Fruit fly (Drosophila melanogaster): ENCODE measurements around the gene Rbp9.

Rbp9 gene

dm6 chr2L:2972439-2972936 lies 17.9 kb downstream of the Rbp9 start, which contains the start of the genes Rrp1 and gammaTub23C (continued):
- TF ChIP-seq Chrac-16 (GFP tag; optimal IDR thresholded peaks at IDR 0.05) (peak; percentile 92), CG13775 (GFP tag; optimal IDR thresholded peaks at IDR 0.05) (peak; percentile 96), Abd-B (GFP tag; optimal IDR thresholded peaks at IDR 0.05) (peak; percentile 93), tx (GFP tag; optimal IDR thresholded peaks at IDR 0.05) (peak; percentile 40), yki (optimal IDR thresholded peaks at IDR 0.05) (no peak), run (tag; optimal IDR thresholded peaks at IDR 0.05) (peak; percentile 64), gcm2 (GFP tag; optimal IDR thresholded peaks at IDR 0.05) (peak; percentile 55), Gsc (GFP tag; IDR thresholded peaks at IDR 0.05) (peak; percentile 53; the same call in 1 of the 2 replicates), Sox100B (GFP tag; optimal IDR thresholded peaks at IDR 0.05) (peak; percentile 95), CG14965 (GFP tag; optimal IDR thresholded peaks at IDR 0.05; ENCODE audit: borderline replicate concordance) (no peak), chif (GFP tag; optimal IDR thresholded peaks at IDR 0.05) (peak; percentile 48 to 81), dimm (GFP tag; IDR thresholded peaks at IDR 0.05) (0 out of 2 replicates have a peak, but pooled peaks have one; percentile 24), sim (GFP tag; IDR thresholded peaks at IDR 0.05) (no peak), CG8765 (GFP tag; IDR thresholded peaks at IDR 0.05) (peak; percentile 61; the same call in 1 of the 2 replicates), tna (GFP tag; IDR thresholded peaks at IDR 0.05; ENCODE audit: partially characterized antibody) (no peak), Camta (GFP tag; optimal IDR thresholded peaks at IDR 0.05) (peak; percentile 67), CG8944 (GFP tag; optimal IDR thresholded peaks at IDR 0.05) (peak; percentile 63), CG6765 (GFP tag; optimal IDR thresholded peaks at IDR 0.05) (peak; percentile 79), E2f1 (GFP tag; IDR thresholded peaks at IDR 0.05) (peak; percentile 79), sob (GFP tag; IDR thresholded peaks at IDR 0.05) (peak; percentile 76; the same call in 1 of the 2 replicates), hb (GFP tag; IDR thresholded peaks at IDR 0.05; ENCODE audit: partially characterized antibody) (no peak), corto (GFP tag; optimal IDR thresholded peaks at IDR 0.05) (peak; percentile 47), Asciz (GFP tag; optimal IDR thresholded peaks at IDR 0.05) (peak; percentile 81), CG18764 (GFP tag; optimal IDR thresholded peaks at IDR 0.05) (peak; percentile 88), nerfin-2 (GFP tag; IDR thresholded peaks at IDR 0.05; ENCODE audit: partially characterized antibody) (no peak), Oaz (GFP tag; IDR thresholded peaks at IDR 0.05) (peak; percentile 62; the same call in 1 of the 2 replicates), bbx (GFP tag; IDR thresholded peaks at IDR 0.05; ENCODE audit: partially characterized antibody) (no peak), CG9817 (tag; optimal IDR thresholded peaks at IDR 0.05) (peak; percentile 90), CG1529 (GFP tag; optimal IDR thresholded peaks at IDR 0.05) (peak; percentile 85), CG4730 (GFP tag; IDR thresholded peaks at IDR 0.05) (peak; percentile 73), Hr3 (GFP tag; optimal IDR thresholded peaks at IDR 0.05) (peak; percentile 94), CG9797 (GFP tag; optimal IDR thresholded peaks at IDR 0.05) (peak; percentile 42), schlank (tag; optimal IDR thresholded peaks at IDR 0.05) (peak; percentile 56), CG17612 (GFP tag; IDR thresholded peaks at IDR 0.05) (peak; percentile 25; the same call in 1 of the 2 replicates), p53 (GFP tag; optimal IDR thresholded peaks at IDR 0.05) (no peak), gce (GFP tag; IDR thresholded peaks at IDR 0.05) (0 out of 3 replicates have a peak, but pooled peaks have one; percentile 36), CG12744 (GFP tag; optimal IDR thresholded peaks at IDR 0.05) (peak; percentile 48), Atf6 (GFP tag; IDR thresholded peaks at IDR 0.05) (peak; percentile 80), BtbVII (GFP tag; optimal IDR thresholded peaks at IDR 0.05) (peak; percentile 88), zf30C (GFP tag; optimal IDR thresholded peaks at IDR 0.05) (no peak), salm (tag; optimal IDR thresholded peaks at IDR 0.05) (peak; percentile 61), CG31224 (GFP tag; IDR thresholded peaks at IDR 0.05) (peak; percentile 77), CG16863 (GFP tag; optimal IDR thresholded peaks at IDR 0.05) (peak; percentile 44), her (GFP tag; optimal IDR thresholded peaks at IDR 0.05) (peak; percentile 14), onecut (GFP tag; IDR thresholded peaks at IDR 0.05) (peak; percentile 62), ac (GFP tag; optimal IDR thresholded peaks at IDR 0.05) (peak; percentile 43), gsb-n (tag; optimal IDR thresholded peaks at IDR 0.05) (peak; percentile 77), lov (optimal IDR thresholded peaks at IDR 0.05) (no peak), lov (GFP tag; IDR thresholded peaks at IDR 0.05) (peak; percentile 47; the same call in 1 of the 3 replicates), Hmr (GFP tag; optimal IDR thresholded peaks at IDR 0.05) (peak; percentile 91), HLH4C (GFP tag; IDR thresholded peaks at IDR 0.05; ENCODE audit: partially characterized antibody) (no peak)

All from whole organism, embryonic.